Fruit fly (Drosophila melanogaster): ENCODE measurements around the gene Cat.

DNA sequence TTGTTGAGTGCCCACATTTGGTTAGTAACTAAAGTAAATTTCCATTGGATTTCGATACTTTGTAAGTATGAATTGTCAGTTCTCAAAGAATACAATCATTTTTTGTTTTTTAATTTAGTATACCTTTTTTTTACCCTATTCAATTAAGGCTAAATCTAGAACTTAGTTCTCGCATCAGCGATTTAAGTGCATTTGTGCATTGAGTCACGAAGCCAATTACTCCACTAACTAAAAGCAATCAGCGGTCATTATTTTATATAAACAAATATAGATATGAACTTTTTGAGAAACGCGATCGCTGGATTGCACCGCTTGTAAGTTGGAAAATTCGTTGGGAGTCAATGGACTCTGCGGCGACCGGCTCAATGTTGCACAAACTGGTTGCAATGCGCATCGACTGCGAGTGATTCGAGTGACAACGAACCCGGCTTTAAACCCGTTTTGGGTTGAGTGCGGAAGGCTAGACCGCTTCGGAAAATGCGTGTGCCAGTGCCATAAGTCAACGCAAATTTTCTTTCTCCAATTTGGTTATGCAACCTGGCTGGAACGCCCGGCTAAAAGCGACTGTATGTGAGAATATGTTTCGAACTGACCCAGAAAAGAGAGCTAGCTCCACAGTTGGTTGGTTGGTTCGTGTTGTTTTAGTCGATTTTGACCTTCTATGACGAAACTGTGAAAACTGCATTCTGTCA is 1.6 kb downstream of the Cat start:
- TF ChIP-seq Eip75B (GFP tag; optimal IDR thresholded peaks at IDR 0.05) (no peak), lz (GFP tag; optimal IDR thresholded peaks at IDR 0.05) (no peak), vri (GFP tag; optimal IDR thresholded peaks at IDR 0.05) (no peak), Eip78C (GFP tag) (peak; percentile 18), CG1621 (tag; optimal IDR thresholded peaks at IDR 0.05) (no peak), Ets21C (GFP tag; optimal IDR thresholded peaks at IDR 0.05) (no peak), cyc (GFP tag; optimal IDR thresholded peaks at IDR 0.05) (no peak), CG11294 (GFP tag; IDR thresholded peaks at IDR 0.05) (no peak), CG31627 (GFP tag; optimal IDR thresholded peaks at IDR 0.05) (no peak), net (GFP tag; optimal IDR thresholded peaks at IDR 0.05) (no peak)
